Worm (Caenorhabditis elegans) whole organism, late embryonic: ENCODE measurements around the gene disl-2.

Experiments used
- C38D4.7 ChIP-seq: fragments of 200-800 bp; sonication (Bioruptor generic); optimal IDR thresholded peaks from 2 replicates; lab custom pipeline; 2018; ENCODE audit warnings: mild to moderate bottlenecking, missing genetic modification characterization, moderate library complexity, missing compliant biosample characterization
- F13H6.1 ChIP-seq: sonication (generic microtip); optimal IDR thresholded peaks from 2 replicates; lab custom pipeline; 2016; ENCODE audit warnings: missing genetic modification characterization, missing compliant biosample characterization
- K02D7.2 ChIP-seq: sonication (generic microtip); optimal IDR thresholded peaks from 2 replicates; lab custom pipeline; 2017; ENCODE audit warnings: mild to moderate bottlenecking, missing genetic modification characterization, missing compliant biosample characterization
- T23F11.4 ChIP-seq: fragments of 200-800 bp; sonication (Bioruptor generic); optimal IDR thresholded peaks from 2 replicates; lab custom pipeline; 2018; ENCODE audit warnings: mild to moderate bottlenecking, missing genetic modification characterization, missing compliant biosample characterization
- Y22D7AL.16 ChIP-seq: sonication (generic microtip); optimal IDR thresholded peaks from 2 replicates; lab custom pipeline; 2016; ENCODE audit warnings: missing genetic modification characterization, missing compliant biosample characterization
- ama-1 ChIP-seq: fragments of 150-350 bp; optimal IDR thresholded peaks from 2 replicates; lab custom pipeline; 2014
- ceh-14 ChIP-seq: sonication (generic microtip); optimal IDR thresholded peaks from 2 replicates; lab custom pipeline; 2016; ENCODE audit warnings: missing genotype, missing genetic modification characterization, missing compliant biosample characterization
- ceh-19 ChIP-seq: fragments of 200-800 bp; sonication (Bioruptor generic); optimal IDR thresholded peaks from 2 replicates; lab custom pipeline; 2018; ENCODE audit warnings: mild to moderate bottlenecking, missing genetic modification characterization, missing compliant biosample characterization
- ceh-22 ChIP-seq: sonication (generic microtip); optimal IDR thresholded peaks from 2 replicates; lab custom pipeline; 2017; ENCODE audit warnings: missing biosample characterization, missing genetic modification characterization
- ceh-30 ChIP-seq: fragments of 150-350 bp; optimal IDR thresholded peaks from 2 replicates; lab custom pipeline; 2014; ENCODE audit warnings: missing biosample characterization, missing genetic modification characterization
- ceh-31 ChIP-seq: sonication (generic microtip); optimal IDR thresholded peaks from 2 replicates; lab custom pipeline; 2016; ENCODE audit warnings: missing genetic modification characterization, missing compliant biosample characterization
- ceh-34 ChIP-seq: sonication (generic microtip); optimal IDR thresholded peaks from 2 replicates; lab custom pipeline; 2016; ENCODE audit warnings: mild to moderate bottlenecking, missing genetic modification characterization, missing compliant biosample characterization
- che-1 ChIP-seq: sonication (generic microtip); optimal IDR thresholded peaks from 2 replicates; lab custom pipeline; 2016; ENCODE audit warnings: mild to moderate bottlenecking, missing genetic modification characterization, missing compliant biosample characterization
- dve-1 ChIP-seq: sonication (generic microtip); optimal IDR thresholded peaks from 2 replicates; lab custom pipeline; 2017; ENCODE audit warnings: antibody characterized with exemption, mild to moderate bottlenecking, missing genetic modification characterization, missing compliant biosample characterization
- elt-4 ChIP-seq: sonication (generic microtip); optimal IDR thresholded peaks from 2 replicates; lab custom pipeline; 2016; ENCODE audit warnings: missing genetic modification characterization, missing compliant biosample characterization
- ets-4 ChIP-seq: sonication (generic microtip); optimal IDR thresholded peaks from 2 replicates; lab custom pipeline; 2016; ENCODE audit warnings: missing genetic modification characterization, missing compliant biosample characterization
- fax-1 ChIP-seq: sonication (generic microtip); optimal IDR thresholded peaks from 2 replicates; lab custom pipeline; 2016; ENCODE audit warnings: missing genotype, missing genetic modification characterization, missing compliant biosample characterization
- hlh-13 ChIP-seq: fragments of 200-800 bp; sonication (Bioruptor generic); optimal IDR thresholded peaks from 2 replicates; lab custom pipeline; 2018; ENCODE audit warnings: mild to moderate bottlenecking, missing genetic modification characterization, missing compliant biosample characterization
- hlh-15 ChIP-seq: sonication (generic microtip); optimal IDR thresholded peaks from 2 replicates; lab custom pipeline; 2016; ENCODE audit warnings: missing genetic modification characterization, missing compliant biosample characterization
- hlh-30 ChIP-seq: sonication (generic microtip); optimal IDR thresholded peaks from 2 replicates; lab custom pipeline; 2017; ENCODE audit warnings: antibody characterized with exemption, missing genetic modification characterization, missing compliant biosample characterization; ENCODE audit not compliant: insufficient read depth
- hlh-6 ChIP-seq: sonication (generic microtip); optimal IDR thresholded peaks from 2 replicates; lab custom pipeline; 2016; ENCODE audit warnings: missing genotype, missing genetic modification characterization, missing compliant biosample characterization
- hlh-8 ChIP-seq: sonication (generic microtip); optimal IDR thresholded peaks from 2 replicates; lab custom pipeline; 2016; ENCODE audit warnings: missing genotype, missing genetic modification characterization, missing compliant biosample characterization
- nfya-1 ChIP-seq: sonication (generic microtip); optimal IDR thresholded peaks from 2 replicates; lab custom pipeline; 2017; ENCODE audit warnings: missing genetic modification characterization, mild to moderate bottlenecking, missing compliant biosample characterization, antibody characterized with exemption, moderate library complexity
- nhr-11 ChIP-seq: fragments of 150-350 bp; optimal IDR thresholded peaks from 2 replicates; lab custom pipeline; 2014; ENCODE audit warnings: missing biosample characterization, missing genetic modification characterization
- nhr-232 ChIP-seq: sonication (generic microtip); optimal IDR thresholded peaks from 2 replicates; lab custom pipeline; 2016; ENCODE audit warnings: missing genetic modification characterization, missing compliant biosample characterization
- pat-9 ChIP-seq: fragments of 200-800 bp; sonication (Bioruptor generic); optimal IDR thresholded peaks from 2 replicates; lab custom pipeline; 2018; ENCODE audit warnings: mild to moderate bottlenecking, missing genetic modification characterization, moderate library complexity, missing compliant biosample characterization
- pha-4 ChIP-seq: fragments of 150-350 bp; optimal IDR thresholded peaks from 2 replicates; lab custom pipeline; 2018; ENCODE audit warnings: missing biosample characterization, missing genetic modification reagents, missing genetic modification characterization
- pqm-1 ChIP-seq: sonication (generic microtip); optimal IDR thresholded peaks from 2 replicates; lab custom pipeline; 2016; ENCODE audit warnings: missing genetic modification characterization, missing compliant biosample characterization
- pros-1 ChIP-seq: fragments of 150-350 bp; optimal IDR thresholded peaks from 2 replicates; lab custom pipeline; 2014; ENCODE audit warnings: missing biosample characterization, missing genetic modification reagents, missing genetic modification characterization
- rnt-1 ChIP-seq: sonication (generic microtip); optimal IDR thresholded peaks from 2 replicates; lab custom pipeline; 2016; ENCODE audit warnings: missing genetic modification characterization, missing compliant biosample characterization
- syd-9 ChIP-seq: sonication (generic microtip); optimal IDR thresholded peaks from 2 replicates; lab custom pipeline; 2016; ENCODE audit warnings: mild to moderate bottlenecking, missing genetic modification characterization, moderate library complexity, missing compliant biosample characterization
- tbx-2 ChIP-seq: sonication (generic microtip); optimal IDR thresholded peaks from 2 replicates; lab custom pipeline; 2016; ENCODE audit warnings: missing genetic modification characterization, missing compliant biosample characterization
- tbx-7 ChIP-seq: sonication (generic microtip); optimal IDR thresholded peaks from 2 replicates; lab custom pipeline; 2016; ENCODE audit warnings: missing genotype, missing genetic modification characterization, missing compliant biosample characterization
- ttx-3 ChIP-seq: sonication (generic microtip); optimal IDR thresholded peaks from 2 replicates; lab custom pipeline; 2016; ENCODE audit warnings: missing genetic modification reagents, missing genetic modification characterization, missing compliant biosample characterization
- unc-3 ChIP-seq, 2 experiments: fragments of 200-800 bp in 1 of 2; sonication (Bioruptor generic) in 1 of 2; sonication (generic microtip) in 1 of 2; conservative IDR thresholded peaks in 1 of 2; optimal IDR thresholded peaks in 1 of 2; 2 replicates each; pipeline versions ENCODE4 v1.3.6 to Lab custom; 2016 to 2022; ENCODE audit warnings: missing compliant biosample characterization in 2 of 2, missing genetic modification characterization in 2 of 2, missing genetic modification reagents in 1 of 2
- unc-42 ChIP-seq: sonication (generic microtip); optimal IDR thresholded peaks from 2 replicates; lab custom pipeline; 2016; ENCODE audit warnings: missing genotype, missing genetic modification characterization, missing compliant biosample characterization
- unc-55 ChIP-seq: sonication (generic microtip); optimal IDR thresholded peaks from 2 replicates; lab custom pipeline; 2017; ENCODE audit warnings: missing biosample characterization, missing genetic modification reagents, missing genetic modification characterization
- unc-86 ChIP-seq: sonication (generic microtip); optimal IDR thresholded peaks from 2 replicates; lab custom pipeline; 2016; ENCODE audit warnings: missing genetic modification characterization, missing compliant biosample characterization

The disl-2 gene

DNA sequence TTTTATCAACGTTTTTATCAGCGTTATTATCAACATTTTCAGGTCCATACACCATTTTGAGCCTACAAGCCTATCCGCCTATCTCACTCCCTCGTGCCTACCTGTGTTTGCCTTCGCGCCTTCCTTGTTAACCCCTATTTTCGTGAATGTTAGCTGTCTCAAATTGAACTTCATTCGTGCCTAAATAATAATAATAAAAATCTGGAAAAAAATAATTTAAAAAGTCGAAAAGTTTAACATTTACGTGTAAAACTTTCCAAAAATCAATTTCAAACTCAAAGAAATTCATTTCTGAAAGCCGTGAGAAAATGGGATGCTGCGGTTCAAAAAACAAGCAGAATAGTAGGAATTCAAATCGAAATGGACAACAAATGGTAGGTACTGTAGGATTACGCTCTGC is 35.0 kb downstream of the disl-2 start, which contains the start of gene R02F2.10:
R02F2.10 (plus strand) TSS at position 301 of the 400 bp plus-strand sequence.
- TF ChIP-seq dve-1 (tag; lab: Kevin White, UChicago), result no peak
- TF ChIP-seq nhr-232 (tag; lab: Kevin White, UChicago), result no peak
- TF ChIP-seq hlh-8 (tag; lab: Kevin White, UChicago), result no peak
- TF ChIP-seq hlh-15, result no peak
- no peak for TF ChIP-seq ets-4 (tag; lab: Kevin White, UChicago)
- no peak for TF ChIP-seq unc-86
- no peak for TF ChIP-seq ama-1 (lab: Kevin White, UChicago)
- TF ChIP-seq rnt-1 (tag; lab: Kevin White, UChicago), result no peak
- TF ChIP-seq F13H6.1 (tag; lab: Kevin White, UChicago), result no peak
- TF ChIP-seq ceh-34 (tag; lab: Kevin White, UChicago), result no peak
- TF ChIP-seq nfya-1 (tag; lab: Kevin White, UChicago), result no peak
- no peak for TF ChIP-seq pqm-1 (tag; lab: Kevin White, UChicago)
- no peak for TF ChIP-seq hlh-30
- TF ChIP-seq Y22D7AL.16, result no peak
- TF ChIP-seq syd-9 (tag; lab: Kevin White, UChicago), result no peak
- no peak for TF ChIP-seq K02D7.2 (tag; lab: Kevin White, UChicago)

DNA sequence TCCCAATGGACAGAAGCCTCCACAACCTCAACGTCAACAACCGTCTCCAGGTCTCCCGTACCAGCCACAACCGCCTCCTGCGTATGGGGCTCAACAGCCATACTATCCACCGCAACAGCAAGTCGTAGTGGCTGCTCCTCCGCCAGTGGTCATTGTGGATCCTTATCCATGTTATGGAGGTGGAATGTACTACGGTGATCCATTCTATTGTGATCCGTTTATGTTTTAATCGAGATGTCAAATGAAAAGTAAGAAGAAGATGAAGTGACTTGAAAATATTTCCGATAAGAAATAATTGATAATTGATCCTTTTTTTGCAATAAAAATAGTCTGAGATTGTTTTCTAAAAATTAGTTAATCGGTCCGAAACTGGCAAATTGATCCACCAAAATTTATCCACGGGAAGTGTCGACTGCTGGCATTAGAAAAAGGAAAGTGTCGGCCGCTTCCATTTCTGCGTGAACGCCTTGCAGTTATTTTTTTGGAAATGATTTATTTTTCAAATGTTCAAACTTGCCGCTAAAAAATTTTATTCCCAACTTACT is 35.9 kb downstream of the disl-2 start, which contains the start of the genes R02F2.6 and R02F2.5:
R02F2.6 (minus strand) TSS at position 101 of the 545 bp plus-strand sequence.
R02F2.5 (plus strand) TSS at position 495 of the 545 bp plus-strand sequence.
- no peak for TF ChIP-seq hlh-6 (tag; lab: Kevin White, UChicago)
- TF ChIP-seq hlh-30, result no peak
- TF ChIP-seq ceh-22 (tag; lab: Kevin White, UChicago), result no peak
- no peak for TF ChIP-seq nhr-11 (tag; lab: Kevin White, UChicago)
- no peak for TF ChIP-seq ceh-30
- TF ChIP-seq pros-1 (tag; lab: Kevin White, UChicago), result no peak
- TF ChIP-seq tbx-7 (tag; lab: Kevin White, UChicago), result no peak
- TF ChIP-seq pat-9 (tag; lab: Kevin White, UChicago), result no peak
- TF ChIP-seq ceh-19 (GFP tag; lab: Kevin White, UChicago), result no peak
- no peak for TF ChIP-seq ceh-31
- no peak for TF ChIP-seq unc-55 (GFP tag; lab: Kevin White, UChicago)
- TF ChIP-seq unc-42 (tag; lab: Kevin White, UChicago), result no peak
- TF ChIP-seq elt-4 (tag; lab: Kevin White, UChicago), result no peak
- TF ChIP-seq C38D4.7, result no peak
- no peak for TF ChIP-seq hlh-13 (GFP tag; lab: Kevin White, UChicago)
- TF ChIP-seq hlh-15, result no peak
- no peak for TF ChIP-seq ceh-14 (tag; lab: Kevin White, UChicago)
- no peak for TF ChIP-seq fax-1 (tag; lab: Kevin White, UChicago)
- no peak for TF ChIP-seq che-1
- TF ChIP-seq ttx-3, result no peak

DNA sequence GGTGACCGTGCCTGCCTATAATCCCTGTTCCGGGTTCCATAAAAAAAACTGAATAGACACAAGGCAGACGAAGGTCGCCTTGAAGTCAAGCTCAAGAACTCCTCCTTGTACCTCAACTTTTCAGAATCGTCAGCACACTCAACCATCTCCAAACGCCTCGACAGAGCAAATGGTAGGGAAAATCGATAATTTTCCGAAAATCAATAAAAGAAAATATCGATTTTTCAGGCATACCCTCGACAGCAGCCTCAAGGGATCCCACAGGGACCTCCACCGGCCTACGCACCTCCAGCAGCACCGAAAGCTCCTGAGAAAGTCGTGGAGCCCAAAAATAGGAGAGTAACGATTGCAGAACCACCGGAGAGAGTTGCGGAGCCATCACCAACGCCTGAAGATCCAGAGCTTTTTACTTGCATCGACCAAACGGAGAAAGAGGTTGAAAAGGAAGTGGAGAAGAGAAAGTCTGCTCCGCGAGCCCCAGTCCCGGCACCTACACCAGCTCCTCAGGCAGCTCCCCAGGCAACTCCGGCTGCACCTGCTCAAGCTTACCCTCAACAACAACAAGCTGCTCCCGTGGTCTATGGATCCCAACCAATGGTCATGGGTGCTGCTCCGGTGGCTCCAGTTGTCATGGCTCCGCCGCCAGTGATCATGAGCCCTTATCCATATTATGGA is 36.7 kb downstream of the disl-2 start:
- TF ChIP-seq pqm-1 (tag; lab: Kevin White, UChicago) (no peak), F13H6.1 (tag; lab: Kevin White, UChicago) (no peak), tbx-2 (tag; lab: Kevin White, UChicago) (no peak), T23F11.4 (GFP tag; lab: Kevin White, UChicago) (no peak), ceh-31 (no peak), rnt-1 (tag; lab: Kevin White, UChicago) (no peak), unc-3 (GFP tag; conservative IDR thresholded peaks at IDR 0.05; lab: Robert Waterston, UW) (no peak), unc-3 (tag; optimal IDR thresholded peaks at IDR 0.05; lab: Kevin White, UChicago) (no peak), ets-4 (tag; lab: Kevin White, UChicago) (no peak), pha-4 (tag; lab: Kevin White, UChicago) (no peak), hlh-30 (no peak)
